Worm (Caenorhabditis elegans) whole organism, midembryonic: ENCODE measurements around the gene clec-130.

ENCODE experiments used
- T22C8.4 ChIP-seq: fragments of 200-800 bp; sonication (Bioruptor generic); IDR thresholded peaks from 2 replicates; pipeline ENCODE4 v1.3.6; 2022; ENCODE audit warnings: missing genetic modification characterization, missing compliant biosample characterization
- cog-1 ChIP-seq: sonication (generic microtip); optimal IDR thresholded peaks from 2 replicates; lab custom pipeline; 2016; ENCODE audit warnings: missing genetic modification characterization, missing compliant biosample characterization
- flt-1 ChIP-seq: fragments of 200-800 bp; sonication (Bioruptor generic); IDR thresholded peaks from 2 replicates; pipeline ENCODE4 v1.3.6; 2022; ENCODE audit warnings: missing genetic modification characterization, missing compliant biosample characterization
- klf-2 ChIP-seq: fragments of 200-800 bp; sonication (Bioruptor generic); conservative IDR thresholded peaks from 2 replicates; pipeline ENCODE4 v1.3.6; 2022; ENCODE audit warnings: missing genetic modification reagents, missing genetic modification characterization, missing compliant biosample characterization
- med-1 ChIP-seq: sonication (generic microtip); optimal IDR thresholded peaks from 2 replicates; lab custom pipeline; 2017; ENCODE audit warnings: missing genetic modification characterization, mild to moderate bottlenecking, missing compliant biosample characterization, antibody characterized with exemption, missing genetic modification reagents; ENCODE audit not compliant: insufficient read depth
- ref-1 ChIP-seq: fragments of 200-800 bp; sonication (Bioruptor generic); conservative IDR thresholded peaks from 2 replicates; pipeline ENCODE4 v1.3.6; 2022; ENCODE audit warnings: missing genetic modification reagents, missing genetic modification characterization, missing compliant biosample characterization

DNA sequence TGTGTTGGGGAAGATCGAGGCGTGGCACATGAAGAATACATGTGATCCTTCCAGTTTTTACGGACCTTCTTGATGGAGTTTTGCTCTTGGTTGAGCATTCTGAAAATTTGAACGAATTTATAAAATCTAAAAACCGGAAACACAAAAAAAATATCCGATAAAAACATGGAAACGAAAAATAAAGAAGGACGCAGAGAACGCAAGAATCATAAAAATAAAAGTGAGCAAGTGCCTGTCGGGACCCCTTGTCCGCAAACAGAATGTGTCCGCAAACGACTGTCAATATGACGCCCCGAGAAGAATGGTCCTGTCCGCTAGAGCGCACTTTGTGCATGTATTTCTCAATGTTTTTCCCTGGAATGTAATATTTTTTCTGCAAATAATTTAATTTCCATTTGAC is 36.4 kb downstream of the clec-130 start, which contains the start of gene Y49F6A.5:
- TF ChIP-seq ref-1 (GFP tag; lab: Robert Waterston, UW) (no peak), klf-2 (no peak), flt-1 (GFP tag; lab: Robert Waterston, UW) (no peak), T22C8.4 (GFP tag; lab: Robert Waterston, UW) (no peak), med-1 (no peak), cog-1 (tag; lab: Kevin White, UChicago) (no peak)
